Fruit fly (Drosophila melanogaster) Kc167 (cell line): Measurements from ENCODE around the gene CG43814.

ENCODE experiments used
- Myc ChIP-seq: fragments of >200 bp; optimal IDR thresholded peaks from 2 replicates; lab custom pipeline; 2017; ENCODE audit warnings: missing external identifiers
- h ChIP-seq: fragments of >200 bp; optimal IDR thresholded peaks from 3 replicates; lab custom pipeline; 2018; ENCODE audit warnings: missing external identifiers
- psq ChIP-seq: fragments of >200 bp; optimal IDR thresholded peaks from 2 replicates; lab custom pipeline; 2017; ENCODE audit warnings: missing external identifiers
- ttk ChIP-seq: sonication (Bioruptor generic); optimal IDR thresholded peaks from 2 replicates; lab custom pipeline; 2017; ENCODE audit warnings: missing external identifiers

DNA sequence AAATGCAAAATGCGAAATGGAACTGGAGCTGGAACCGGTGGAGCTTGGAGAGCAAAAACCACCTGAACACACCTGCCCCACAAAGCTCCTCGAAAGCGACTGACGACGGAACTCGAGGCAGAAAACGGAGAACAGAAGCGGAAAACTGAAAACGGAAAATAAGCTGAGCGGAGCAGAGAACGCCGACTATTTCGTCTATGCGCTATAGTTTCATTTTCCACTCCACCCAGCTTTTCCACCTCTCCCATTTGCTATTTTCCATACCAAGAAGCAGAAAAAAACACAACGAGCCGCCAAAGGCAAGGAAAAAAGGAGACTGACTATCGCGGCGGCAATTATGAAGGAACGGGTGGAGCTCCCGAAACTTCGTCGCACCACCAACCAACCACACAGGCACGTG lies 12.3 kb downstream of the CG43814 start, which contains the start of gene ham:
- no peak for TF ChIP-seq ttk
- TF ChIP-seq psq (lab: Kevin White, UChicago) = no peak
- TF ChIP-seq h = no peak
- no peak for TF ChIP-seq Myc (lab: Kevin White, UChicago)
